Worm (Caenorhabditis elegans): ENCODE results near the gene ceh-31.

ce11 chrX:3029030-3029429 is 41.2 kb downstream of the ceh-31 start, which contains the start of gene M02F4.1:
- no peak for TF ChIP-seq K09A11.1 (tag; optimal IDR thresholded peaks at IDR 0.05; ENCODE audit: insufficient read depth)
- no peak for TF ChIP-seq che-1 (tag; optimal IDR thresholded peaks at IDR 0.05)
- TF ChIP-seq unc-3 (GFP tag; conservative IDR thresholded peaks at IDR 0.05): no peak
- TF ChIP-seq unc-3 (tag; optimal IDR thresholded peaks at IDR 0.05): no peak
- TF ChIP-seq ceh-14 (tag; optimal IDR thresholded peaks at IDR 0.05): no peak
- no peak for TF ChIP-seq npax-4 (tag; optimal IDR thresholded peaks at IDR 0.05)
- TF ChIP-seq pqm-1 (tag; optimal IDR thresholded peaks at IDR 0.05): no peak
- TF ChIP-seq K02D7.2 (tag; optimal IDR thresholded peaks at IDR 0.05): no peak
- no peak for TF ChIP-seq ama-1 (optimal IDR thresholded peaks at IDR 0.05)
- TF ChIP-seq nfya-1 (tag; optimal IDR thresholded peaks at IDR 0.05): no peak
- no peak for TF ChIP-seq unc-86 (tag; optimal IDR thresholded peaks at IDR 0.05)
- no peak for TF ChIP-seq nhr-11 (tag; optimal IDR thresholded peaks at IDR 0.05)
